Worm (Caenorhabditis elegans) whole organism, midembryonic: ENCODE data around the gene lec-4.

ENCODE experiments used
- T22C8.4 ChIP-seq: fragments of 200-800 bp; sonication (Bioruptor generic); IDR thresholded peaks from 2 replicates; pipeline ENCODE4 v1.3.6; 2022; ENCODE audit warnings: missing genetic modification characterization, missing compliant biosample characterization
- cog-1 ChIP-seq: sonication (generic microtip); optimal IDR thresholded peaks from 2 replicates; lab custom pipeline; 2016; ENCODE audit warnings: missing genetic modification characterization, missing compliant biosample characterization
- flt-1 ChIP-seq: fragments of 200-800 bp; sonication (Bioruptor generic); IDR thresholded peaks from 2 replicates; pipeline ENCODE4 v1.3.6; 2022; ENCODE audit warnings: missing genetic modification characterization, missing compliant biosample characterization
- klf-2 ChIP-seq: fragments of 200-800 bp; sonication (Bioruptor generic); conservative IDR thresholded peaks from 2 replicates; pipeline ENCODE4 v1.3.6; 2022; ENCODE audit warnings: missing genetic modification reagents, missing genetic modification characterization, missing compliant biosample characterization
- med-1 ChIP-seq: sonication (generic microtip); optimal IDR thresholded peaks from 2 replicates; lab custom pipeline; 2017; ENCODE audit warnings: missing genetic modification characterization, mild to moderate bottlenecking, missing compliant biosample characterization, antibody characterized with exemption, missing genetic modification reagents; ENCODE audit not compliant: insufficient read depth
- ref-1 ChIP-seq: fragments of 200-800 bp; sonication (Bioruptor generic); conservative IDR thresholded peaks from 2 replicates; pipeline ENCODE4 v1.3.6; 2022; ENCODE audit warnings: missing genetic modification reagents, missing genetic modification characterization, missing compliant biosample characterization
- tab-1 ChIP-seq: fragments of 200-800 bp; sonication (Bioruptor generic); IDR thresholded peaks from 2 replicates; pipeline ENCODE4 v1.3.6; 2022; ENCODE audit warnings: missing genetic modification characterization, missing compliant biosample characterization
- ztf-23 ChIP-seq: fragments of 200-800 bp; sonication (Bioruptor generic); IDR thresholded peaks from 2 replicates; pipeline ENCODE4 v1.3.6; 2022; ENCODE audit warnings: missing genetic modification reagents, missing genetic modification characterization, missing compliant biosample characterization
- ztf-29 ChIP-seq: fragments of 200-800 bp; sonication (Bioruptor generic); IDR thresholded peaks from 2 replicates; pipeline ENCODE4 v1.3.6; 2022; ENCODE audit warnings: missing genetic modification reagents, missing genetic modification characterization, missing compliant biosample characterization

The lec-4 gene

ce11 chrIII:3736302-3736701 lies 36.8 kb downstream of the lec-4 start, which contains the start of gene F34D10.4:
Gene F34D10.4 (plus strand): TSS chrIII:3736602.
- no peak for TF ChIP-seq klf-2 (GFP tag; lab: Robert Waterston, UW)
- no peak for TF ChIP-seq cog-1 (tag; lab: Kevin White, UChicago)
- no peak for TF ChIP-seq tab-1 (GFP tag; lab: Robert Waterston, UW)
- no peak for TF ChIP-seq med-1

ce11 chrIII:3735509-3736255 lies 37.4 kb downstream of the lec-4 start:
- TF ChIP-seq ztf-29 (GFP tag; lab: Robert Waterston, UW) (no peak), cog-1 (tag; lab: Kevin White, UChicago) (no peak), ztf-23 (no peak), tab-1 (GFP tag; lab: Robert Waterston, UW) (no peak), klf-2 (GFP tag; lab: Robert Waterston, UW) (no peak), T22C8.4 (GFP tag; lab: Robert Waterston, UW) (no peak), ref-1 (GFP tag; lab: Robert Waterston, UW) (no peak)

- TF ChIP-seq klf-2 (GFP tag; lab: Robert Waterston, UW) (no peak), ztf-29 (GFP tag; lab: Robert Waterston, UW) (no peak), cog-1 (tag; lab: Kevin White, UChicago) (no peak), tab-1 (GFP tag; lab: Robert Waterston, UW) (no peak), ztf-23 (no peak), med-1 (no peak), ref-1 (GFP tag; lab: Robert Waterston, UW) (no peak), T22C8.4 (GFP tag; lab: Robert Waterston, UW) (no peak), flt-1 (no peak)
Measured at ce11 chrIII:3734990-3735389, 38.1 kb downstream of the lec-4 start, which contains the start of gene evl-18. Gene evl-18 (minus strand): TSS chrIII:3735039.

ce11 chrIII:3734007-3734406 lies 39.1 kb downstream of the lec-4 start, which contains the start of gene F34D10.3:
Gene F34D10.3 (plus strand): TSS chrIII:3734255.
- TF ChIP-seq flt-1 = no peak
- no peak for TF ChIP-seq ref-1 (GFP tag; lab: Robert Waterston, UW)
- TF ChIP-seq med-1 = no peak
- no peak for TF ChIP-seq klf-2 (GFP tag; lab: Robert Waterston, UW)

ce11 chrIII:3730475-3730874 lies 42.7 kb downstream of the lec-4 start, which contains the start of gene F34D10.8:
Gene F34D10.8 (plus strand): TSS chrIII:3730775.
- TF ChIP-seq tab-1 (GFP tag; lab: Robert Waterston, UW) (no peak), cog-1 (tag; lab: Kevin White, UChicago) (no peak)

- TF ChIP-seq klf-2 (GFP tag; lab: Robert Waterston, UW) (no peak), cog-1 (tag; lab: Kevin White, UChicago) (no peak), ref-1 (GFP tag; lab: Robert Waterston, UW) (no peak), ztf-23 (no peak), T22C8.4 (GFP tag; lab: Robert Waterston, UW) (no peak), ztf-29 (GFP tag; lab: Robert Waterston, UW) (no peak), tab-1 (GFP tag; lab: Robert Waterston, UW) (no peak), flt-1 (no peak), med-1 (no peak)
Measured at ce11 chrIII:3729520-3729919, 43.6 kb downstream of the lec-4 start, which contains the start of gene F34D10.9. Gene F34D10.9 (minus strand): TSS chrIII:3729620.

ce11 chrIII:3726443-3726842 lies 46.7 kb downstream of the lec-4 start, which contains the start of gene gldi-5:
Gene gldi-5 (minus strand): TSS chrIII:3726500.
- no peak for TF ChIP-seq med-1
- no peak for TF ChIP-seq ztf-29 (GFP tag; lab: Robert Waterston, UW)
- no peak for TF ChIP-seq klf-2 (GFP tag; lab: Robert Waterston, UW)
- TF ChIP-seq flt-1 = no peak
- TF ChIP-seq T22C8.4 (GFP tag; lab: Robert Waterston, UW) = no peak
- no peak for TF ChIP-seq ref-1 (GFP tag; lab: Robert Waterston, UW)
- TF ChIP-seq ztf-23 = no peak
- TF ChIP-seq tab-1 (GFP tag; lab: Robert Waterston, UW) = no peak
- no peak for TF ChIP-seq cog-1 (tag; lab: Kevin White, UChicago)

- no peak for TF ChIP-seq T22C8.4 (GFP tag; lab: Robert Waterston, UW)
- TF ChIP-seq flt-1 = no peak
- TF ChIP-seq cog-1 (tag; lab: Kevin White, UChicago) = no peak
- no peak for TF ChIP-seq ztf-29 (GFP tag; lab: Robert Waterston, UW)
- no peak for TF ChIP-seq klf-2 (GFP tag; lab: Robert Waterston, UW)
- TF ChIP-seq med-1 = no peak
- TF ChIP-seq tab-1 (GFP tag; lab: Robert Waterston, UW) = no peak
- TF ChIP-seq ztf-23 = no peak
- no peak for TF ChIP-seq ref-1 (GFP tag; lab: Robert Waterston, UW)
Measured at ce11 chrIII:3724880-3725279, 48.2 kb downstream of the lec-4 start, which contains the start of gene C14B1.12. Gene C14B1.12 (minus strand): TSS chrIII:3724980.

ce11 chrIII:3723726-3724125 lies 49.4 kb downstream of the lec-4 start:
- TF ChIP-seq cog-1 (tag; lab: Kevin White, UChicago) (no peak), flt-1 (no peak), ref-1 (GFP tag; lab: Robert Waterston, UW) (no peak), ztf-29 (GFP tag; lab: Robert Waterston, UW) (no peak), med-1 (no peak), T22C8.4 (GFP tag; lab: Robert Waterston, UW) (no peak), klf-2 (GFP tag; lab: Robert Waterston, UW) (no peak), tab-1 (GFP tag; lab: Robert Waterston, UW) (no peak)
